Worm (Caenorhabditis elegans) whole organism, mixed stage, embryonic: ENCODE results near the gene C35D10.3.
A peak's percentile ranks its signal among the peaks of the same experiment; 100 is the strongest.

Experiments
- M03D4.4 ChIP-seq: sonication (generic microtip); optimal IDR thresholded peaks from 2 replicates; lab custom pipeline; 2017; ENCODE audit warnings: mild to moderate bottlenecking, missing genetic modification characterization, missing compliant biosample characterization
- ces-1 ChIP-seq: fragments of 150-350 bp; optimal IDR thresholded peaks from 2 replicates; lab custom pipeline; 2014; ENCODE audit warnings: missing biosample characterization, missing genetic modification reagents, missing genetic modification characterization
- elt-3 ChIP-seq: fragments of 150-350 bp; optimal IDR thresholded peaks from 2 replicates; lab custom pipeline; 2014; ENCODE audit warnings: missing biosample characterization, missing genetic modification characterization
- hlh-1 ChIP-seq: fragments of 150-350 bp; optimal IDR thresholded peaks from 2 replicates; lab custom pipeline; 2014; ENCODE audit warnings: missing biosample characterization, missing genetic modification reagents, missing genetic modification characterization
- lin-32 ChIP-seq: fragments of 200-800 bp; sonication (Bioruptor generic); optimal IDR thresholded peaks from 2 replicates; lab custom pipeline; 2018; ENCODE audit warnings: mild to moderate bottlenecking, missing genetic modification characterization, missing compliant biosample characterization
- lsy-2 ChIP-seq: fragments of 150-350 bp; optimal IDR thresholded peaks from 2 replicates; lab custom pipeline; 2014; ENCODE audit warnings: missing biosample characterization, missing genetic modification characterization
- nhr-12 ChIP-seq: fragments of 150-350 bp; optimal IDR thresholded peaks from 2 replicates; lab custom pipeline; 2014; ENCODE audit warnings: missing biosample characterization, missing genetic modification characterization
- nhr-237 ChIP-seq: fragments of 150-350 bp; optimal IDR thresholded peaks from 2 replicates; lab custom pipeline; 2014; ENCODE audit warnings: missing biosample characterization, missing genetic modification characterization
- nhr-28 ChIP-seq: fragments of 150-350 bp; optimal IDR thresholded peaks from 2 replicates; lab custom pipeline; 2014; ENCODE audit warnings: missing biosample characterization, missing genetic modification characterization
- pha-4 ChIP-seq: fragments of 150-350 bp; optimal IDR thresholded peaks from 2 replicates; lab custom pipeline; 2018; ENCODE audit warnings: missing biosample characterization, missing genetic modification reagents, missing genetic modification characterization
- unc-39 ChIP-seq: fragments of 150-350 bp; optimal IDR thresholded peaks from 2 replicates; lab custom pipeline; 2014; ENCODE audit warnings: missing biosample characterization, missing genetic modification characterization
- unc-62 ChIP-seq: fragments of 150-350 bp; optimal IDR thresholded peaks from 2 replicates; lab custom pipeline; 2014; ENCODE audit warnings: missing biosample characterization, missing genetic modification reagents, missing genetic modification characterization

ce11 chrIII:4875663-4876062, 6.9 kb downstream of the C35D10.3 start:
- no peak for TF ChIP-seq unc-62 (GFP tag; lab: Kevin White, UChicago)
- peak; percentile 21 for TF ChIP-seq ces-1 (GFP tag; lab: Kevin White, UChicago)
- no peak for TF ChIP-seq nhr-28
- TF ChIP-seq lin-32 = no peak
- TF ChIP-seq hlh-1 = no peak
- no peak for TF ChIP-seq pha-4
- no peak for TF ChIP-seq nhr-237
- TF ChIP-seq M03D4.4 = no peak
- no peak for TF ChIP-seq nhr-12 (tag; lab: Kevin White, UChicago)
- TF ChIP-seq unc-39 (tag; lab: Kevin White, UChicago) = no peak
- TF ChIP-seq elt-3 (tag; lab: Kevin White, UChicago) = no peak
- no peak for TF ChIP-seq lsy-2 (tag; lab: Kevin White, UChicago)
